Fruit fly (Drosophila melanogaster) whole organism, embryonic: Measurements from ENCODE around the gene lectin-24Db.

Source experiments
- ATbp ChIP-seq: fragments of 200-800 bp; sonication (Bioruptor generic); optimal IDR thresholded peaks from 2 replicates; lab custom pipeline; 2017; ENCODE audit warnings: missing biosample characterization, mild to moderate bottlenecking, missing genetic modification characterization, missing genetic modification reagents
- Atf-2 ChIP-seq: fragments of 200-800 bp; sonication (Bioruptor generic); optimal IDR thresholded peaks from 2 replicates; lab custom pipeline; 2016; ENCODE audit warnings: missing biosample characterization, missing genetic modification characterization
- CG10321 ChIP-seq: fragments of 200-800 bp; sonication (Bioruptor generic); IDR thresholded peaks from 2 replicates; pipeline ENCODE4 v1.3.6; 2022; ENCODE audit warnings: missing biosample characterization, missing genetic modification characterization
- CG10979 ChIP-seq: fragments of 200-800 bp; sonication (Bioruptor generic); optimal IDR thresholded peaks from 2 replicates; lab custom pipeline; 2018; ENCODE audit warnings: missing biosample characterization, mild to moderate bottlenecking, missing genetic modification characterization, moderate library complexity
- CG11456 ChIP-seq: fragments of 200-800 bp; sonication (Bioruptor generic); IDR thresholded peaks from 3 replicates; pipeline ENCODE4 v1.3.6; 2022; ENCODE audit warnings: missing biosample characterization, missing genetic modification characterization
- CG13894 ChIP-seq: fragments of 200-800 bp; sonication (Bioruptor generic); optimal IDR thresholded peaks from 3 replicates; lab custom pipeline; 2018; ENCODE audit warnings: missing biosample characterization, mild to moderate bottlenecking, missing genetic modification characterization, moderate library complexity
- CG14014 ChIP-seq: fragments of 200-800 bp; sonication (Bioruptor generic); IDR thresholded peaks from 2 replicates; pipeline ENCODE4 v1.3.6; 2022; ENCODE audit warnings: missing biosample characterization, missing genetic modification characterization
- CG17328 ChIP-seq: fragments of 200-800 bp; sonication (Bioruptor generic); IDR thresholded peaks from 2 replicates; pipeline ENCODE4 v1.3.6; 2022; ENCODE audit warnings: missing biosample characterization, missing genetic modification characterization
- CG17361 ChIP-seq: fragments of 200-800 bp; sonication (Bioruptor generic); IDR thresholded peaks from 3 replicates; pipeline ENCODE4 v1.3.6; 2022; ENCODE audit warnings: missing biosample characterization, missing genetic modification characterization
- CG18011 ChIP-seq: fragments of 200-800 bp; sonication (Bioruptor generic); optimal IDR thresholded peaks from 2 replicates; lab custom pipeline; 2017; ENCODE audit warnings: missing biosample characterization, missing genetic modification characterization, mild to moderate bottlenecking, moderate library complexity, missing genotype
- CG2120 ChIP-seq: fragments of 200-800 bp; sonication (Bioruptor generic); optimal IDR thresholded peaks from 3 replicates; lab custom pipeline; 2016; ENCODE audit warnings: missing biosample characterization, missing genetic modification characterization
- CG31365 ChIP-seq: fragments of 200-800 bp; sonication (Bioruptor generic); optimal IDR thresholded peaks from 2 replicates; lab custom pipeline; 2018; ENCODE audit warnings: missing biosample characterization, mild to moderate bottlenecking, missing genetic modification characterization
- CG3281 ChIP-seq: fragments of 200-800 bp; sonication (Bioruptor generic); optimal IDR thresholded peaks from 3 replicates; lab custom pipeline; 2017; ENCODE audit warnings: missing biosample characterization, mild to moderate bottlenecking, missing genetic modification characterization
- CG43689 ChIP-seq: fragments of 200-800 bp; sonication (Bioruptor generic); IDR thresholded peaks from 2 replicates; pipeline ENCODE4 v1.3.6; 2022; ENCODE audit warnings: missing biosample characterization, missing genetic modification characterization
- CG4707 ChIP-seq: fragments of 200-800 bp; sonication (Bioruptor generic); optimal IDR thresholded peaks from 2 replicates; lab custom pipeline; 2018; ENCODE audit warnings: missing biosample characterization, mild to moderate bottlenecking, missing genetic modification characterization, moderate library complexity
- CG6654 ChIP-seq: fragments of 200-800 bp; sonication (Bioruptor generic); optimal IDR thresholded peaks from 2 replicates; lab custom pipeline; 2017; ENCODE audit warnings: missing biosample characterization, mild to moderate bottlenecking, missing genetic modification characterization
- CG6765 ChIP-seq: fragments of 200-800 bp; sonication (Bioruptor generic); optimal IDR thresholded peaks from 3 replicates; lab custom pipeline; 2017; ENCODE audit warnings: missing biosample characterization, mild to moderate bottlenecking, missing genetic modification characterization
- CG6813 ChIP-seq: fragments of 200-800 bp; sonication (Bioruptor generic); optimal IDR thresholded peaks from 2 replicates; lab custom pipeline; 2017; ENCODE audit warnings: missing biosample characterization, missing genetic modification characterization, mild to moderate bottlenecking, moderate library complexity, missing genetic modification reagents
- CG9727 ChIP-seq: fragments of 200-800 bp; sonication (Bioruptor generic); optimal IDR thresholded peaks from 3 replicates; lab custom pipeline; 2017; ENCODE audit warnings: missing biosample characterization, mild to moderate bottlenecking, missing genetic modification characterization
- Doc2 ChIP-seq: fragments of 200-800 bp; sonication (Bioruptor generic); IDR thresholded peaks from 2 replicates; pipeline ENCODE4 v1.3.6; 2022; ENCODE audit warnings: missing biosample characterization, missing genetic modification characterization
- Dref ChIP-seq: fragments of 200-800 bp; sonication (Bioruptor generic); IDR thresholded peaks from 2 replicates; pipeline ENCODE4 v1.3.6; 2022; ENCODE audit warnings: missing biosample characterization, missing genetic modification characterization
- ERR ChIP-seq: fragments of 200-800 bp; sonication (Bioruptor generic); optimal IDR thresholded peaks from 2 replicates; lab custom pipeline; 2016; ENCODE audit warnings: missing biosample characterization, missing genetic modification characterization
- H15 ChIP-seq: fragments of 200-800 bp; sonication (Bioruptor generic); IDR thresholded peaks from 3 replicates; pipeline ENCODE4 v1.3.6; 2022; ENCODE audit warnings: missing biosample characterization, missing genetic modification characterization
- H2.0 ChIP-seq: fragments of 200-800 bp; sonication (Bioruptor generic); IDR thresholded peaks from 2 replicates; pipeline ENCODE4 v1.3.6; 2022; ENCODE audit warnings: missing biosample characterization, missing genetic modification characterization
- HHEX ChIP-seq: fragments of 200-800 bp; sonication (Bioruptor generic); optimal IDR thresholded peaks from 3 replicates; lab custom pipeline; 2017; ENCODE audit warnings: missing biosample characterization, mild to moderate bottlenecking, missing genetic modification characterization, missing genetic modification reagents
- HmgD ChIP-seq: fragments of 200-800 bp; sonication (Bioruptor generic); optimal IDR thresholded peaks from 3 replicates; lab custom pipeline; 2016; ENCODE audit warnings: missing biosample characterization, missing genetic modification characterization
- Hr78 ChIP-seq, 2 experiments: fragments of 200-800 bp in 1 of 2; fragments of >200 bp in 1 of 2; sonication (Bioruptor generic) in 1 of 2; optimal IDR thresholded peaks; 2 replicates each; lab custom pipeline; 2017 to 2019; ENCODE audit warnings: missing biosample characterization in 2 of 2, missing genetic modification characterization in 2 of 2, mild to moderate bottlenecking in 1 of 2, moderate library complexity in 1 of 2
- MBD-R2 ChIP-seq: fragments of 200-800 bp; sonication (Bioruptor generic); IDR thresholded peaks from 2 replicates; pipeline ENCODE4 v1.3.6; 2022; ENCODE audit warnings: missing biosample characterization, missing genetic modification characterization
- Med ChIP-seq: fragments of 200-800 bp; sonication (Bioruptor generic); peaks from one replicate; lab custom pipeline; 2016; ENCODE audit warnings: missing biosample characterization, missing genetic modification characterization, mild to moderate bottlenecking, inconsistent platforms, moderate library complexity
- Meics ChIP-seq: fragments of 200-800 bp; sonication (Bioruptor generic); optimal IDR thresholded peaks from 2 replicates; lab custom pipeline; 2017; ENCODE audit warnings: missing biosample characterization, mild to moderate bottlenecking, missing genetic modification characterization
- Nf-YC ChIP-seq: fragments of 200-800 bp; optimal IDR thresholded peaks from 3 replicates; lab custom pipeline; 2019; ENCODE audit warnings: missing biosample characterization, mild to moderate bottlenecking, missing genetic modification characterization, moderate library complexity
- Ssrp ChIP-seq: fragments of 200-800 bp; sonication (Bioruptor generic); optimal IDR thresholded peaks from 2 replicates; lab custom pipeline; 2018; ENCODE audit warnings: missing biosample characterization, mild to moderate bottlenecking, missing genetic modification characterization, moderate library complexity
- ab ChIP-seq: fragments of 200-800 bp; sonication (Bioruptor generic); optimal IDR thresholded peaks from 2 replicates; lab custom pipeline; 2016; ENCODE audit warnings: missing biosample characterization, missing genetic modification characterization
- ap ChIP-seq: fragments of 200-800 bp; sonication (Bioruptor generic); IDR thresholded peaks from 2 replicates; pipeline ENCODE4 v1.3.6; 2022; ENCODE audit warnings: missing biosample characterization, missing genetic modification characterization
- bowl ChIP-seq: fragments of 200-800 bp; sonication (Bioruptor generic); IDR thresholded peaks from 2 replicates; pipeline ENCODE4 v1.3.6; 2022; ENCODE audit warnings: missing biosample characterization, missing genetic modification characterization
- cato ChIP-seq: fragments of 200-800 bp; sonication (Bioruptor generic); optimal IDR thresholded peaks from 2 replicates; lab custom pipeline; 2016; ENCODE audit warnings: missing biosample characterization, missing genetic modification characterization, borderline replicate concordance
- chn ChIP-seq: fragments of 200-800 bp; sonication (Bioruptor generic); optimal IDR thresholded peaks from 2 replicates; lab custom pipeline; 2016; ENCODE audit warnings: missing biosample characterization, missing genetic modification characterization
- emc ChIP-seq: fragments of 200-800 bp; sonication (Bioruptor generic); optimal IDR thresholded peaks from 2 replicates; lab custom pipeline; 2016; ENCODE audit warnings: missing biosample characterization, missing genetic modification characterization
- fd3F ChIP-seq: fragments of 200-800 bp; sonication (Bioruptor generic); optimal IDR thresholded peaks from 2 replicates; lab custom pipeline; 2018; ENCODE audit warnings: missing biosample characterization, mild to moderate bottlenecking, missing genetic modification characterization, moderate library complexity
- gfzf ChIP-seq: fragments of 200-800 bp; sonication (Bioruptor generic); optimal IDR thresholded peaks from 2 replicates; lab custom pipeline; 2016; ENCODE audit warnings: missing biosample characterization, mild to moderate bottlenecking, missing genetic modification characterization, moderate library complexity
- ham ChIP-seq: fragments of 200-800 bp; sonication (Bioruptor generic); IDR thresholded peaks from 2 replicates; pipeline ENCODE4 v1.3.6; 2022; ENCODE audit warnings: missing biosample characterization, missing genetic modification characterization
- klu ChIP-seq: fragments of 200-800 bp; sonication (Bioruptor generic); IDR thresholded peaks from 2 replicates; pipeline ENCODE4 v1.3.6; 2022; ENCODE audit warnings: missing biosample characterization, missing genetic modification characterization
- nerfin-2 ChIP-seq: fragments of 200-800 bp; sonication (Bioruptor generic); IDR thresholded peaks from 2 replicates; pipeline ENCODE4 v1.3.6; 2022; ENCODE audit warnings: missing biosample characterization, missing genetic modification characterization; ENCODE audit not compliant: partially characterized antibody
- odd ChIP-seq: fragments of 200-800 bp; sonication (Bioruptor generic); optimal IDR thresholded peaks from 2 replicates; lab custom pipeline; 2017; ENCODE audit warnings: missing biosample characterization, mild to moderate bottlenecking, missing genetic modification characterization
- prd ChIP-seq, 3 experiments: fragments of >200 bp in 2 of 3; fragments of 200-800 bp in 1 of 3; sonication (Bioruptor generic) in 1 of 3; optimal IDR thresholded peaks in 2 of 3; IDR thresholded peaks in 1 of 3; 2 replicates in 2 of 3; 3 replicates in 1 of 3; pipeline versions ENCODE4 v1.3.6 to Lab custom; 2017 to 2022; ENCODE audit warnings: missing biosample characterization in 1 of 3, missing genetic modification characterization in 1 of 3
- sd ChIP-seq: fragments of 200-800 bp; sonication (Bioruptor generic); optimal IDR thresholded peaks from 3 replicates; lab custom pipeline; 2018; ENCODE audit warnings: missing biosample characterization, mild to moderate bottlenecking, missing genetic modification characterization, moderate library complexity
- sim ChIP-seq: fragments of 200-800 bp; sonication (Bioruptor generic); IDR thresholded peaks from 2 replicates; pipeline ENCODE4 v1.3.6; 2022; ENCODE audit warnings: missing biosample characterization, missing genetic modification characterization
- slp2 ChIP-seq: fragments of 200-800 bp; sonication (Bioruptor generic); optimal IDR thresholded peaks from 2 replicates; lab custom pipeline; 2016; ENCODE audit warnings: missing biosample characterization, missing genetic modification characterization
- vfl ChIP-seq: fragments of 200-800 bp; sonication (Bioruptor generic); optimal IDR thresholded peaks from 2 replicates; lab custom pipeline; 2016; ENCODE audit warnings: missing biosample characterization, missing genetic modification characterization
- zen ChIP-seq: fragments of 200-800 bp; sonication (Bioruptor generic); optimal IDR thresholded peaks from 3 replicates; lab custom pipeline; 2018; ENCODE audit warnings: missing biosample characterization, mild to moderate bottlenecking, missing genetic modification characterization, moderate library complexity

Gene lectin-24Db

dm6 chr2L:4197143-4197912 lies 9.4 kb downstream of the lectin-24Db start (continued):
- TF ChIP-seq HHEX (GFP tag; lab: Kevin White, UChicago) (peak; percentile 35), Dref (GFP tag; lab: Robert Waterston, UW) (no peak), odd (no peak), CG17328 (GFP tag; lab: Robert Waterston, UW) (no peak), CG6654 (GFP tag; lab: Kevin White, UChicago) (no peak), sd (tag; lab: Kevin White, UChicago) (no peak), cato (GFP tag; lab: Kevin White, UChicago) (no peak), ab (no peak), CG11456 (GFP tag; lab: Robert Waterston, UW) (no peak), nerfin-2 (GFP tag; lab: Robert Waterston, UW) (no peak), Meics (GFP tag; lab: Kevin White, UChicago) (no peak), CG13894 (tag; lab: Kevin White, UChicago) (peak; percentile 60), vfl (GFP tag; lab: Kevin White, UChicago) (no peak), ap (GFP tag; lab: Robert Waterston, UW) (no peak), fd3F (GFP tag; lab: Kevin White, UChicago) (no peak), ham (GFP tag; lab: Robert Waterston, UW) (no peak), Hr78 (GFP tag; optimal IDR thresholded peaks at IDR 0.05; lab: Kevin White, UChicago) (no peak), CG6813 (GFP tag; lab: Kevin White, UChicago) (no peak), CG14014 (GFP tag; lab: Robert Waterston, UW) (no peak), CG31365 (tag; lab: Kevin White, UChicago) (no peak), klu (no peak), Ssrp (tag; lab: Kevin White, UChicago) (no peak), ERR (GFP tag; lab: Kevin White, UChicago) (peak; percentile 99), CG18011 (no peak), Nf-YC (tag; lab: Kevin White, UChicago) (no peak), Doc2 (no peak), CG43689 (no peak), HmgD (no peak), H2.0 (no peak), zen (tag; lab: Kevin White, UChicago) (no peak), CG6765 (GFP tag; lab: Kevin White, UChicago) (no peak), CG17361 (GFP tag; lab: Robert Waterston, UW) (no peak), bowl (GFP tag; lab: Robert Waterston, UW) (no peak), emc (GFP tag; lab: Kevin White, UChicago) (no peak), Med (GFP tag; lab: Kevin White, UChicago) (peak; percentile 78), CG4707 (GFP tag; lab: Kevin White, UChicago) (no peak), sim (GFP tag; lab: Robert Waterston, UW) (no peak), MBD-R2 (GFP tag; lab: Robert Waterston, UW) (no peak), H15 (no peak), Atf-2 (GFP tag; lab: Kevin White, UChicago) (no peak), CG2120 (GFP tag; lab: Kevin White, UChicago) (peak; percentile 4), gfzf (GFP tag; lab: Kevin White, UChicago) (peak; percentile 20), prd (optimal IDR thresholded peaks at IDR 0.05; lab: Kevin White, UChicago) (no peak), prd (GFP tag; IDR thresholded peaks at IDR 0.05; lab: Robert Waterston, UW) (no peak), CG10321 (GFP tag; lab: Robert Waterston, UW) (no peak), slp2 (GFP tag; lab: Kevin White, UChicago) (no peak), chn (GFP tag; lab: Kevin White, UChicago) (peak; percentile 15), CG9727 (GFP tag; lab: Kevin White, UChicago) (no peak), CG3281 (GFP tag; lab: Kevin White, UChicago) (no peak), ATbp (GFP tag; lab: Kevin White, UChicago) (peak; percentile 36), CG10979 (tag; lab: Kevin White, UChicago) (no peak)
